Fruit fly (Drosophila melanogaster): ENCODE measurements around the gene Naa30A.

Gene Naa30A

DNA sequence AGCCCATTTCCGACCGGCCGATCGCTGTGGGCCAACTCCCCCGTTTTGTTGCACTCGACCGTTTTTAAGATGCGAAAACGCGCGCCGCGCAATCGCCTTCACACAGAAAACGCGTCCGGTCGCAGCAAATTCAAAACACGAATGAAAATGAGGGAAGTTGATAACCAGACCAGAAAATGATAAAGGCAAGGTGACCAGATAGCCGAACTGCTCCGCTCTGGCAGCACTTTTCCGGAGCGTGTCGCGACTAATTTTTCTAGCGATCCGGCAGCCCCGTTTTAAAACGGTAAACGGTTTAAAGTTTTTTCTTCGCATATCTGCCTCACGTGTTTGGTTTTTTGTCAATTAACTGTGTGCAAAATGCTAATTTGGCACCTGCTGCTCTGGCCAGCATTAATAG is 19.7 kb upstream of the Naa30A start, which contains the start of gene DAAM (continued):
- TF ChIP-seq CG6272 (GFP tag; IDR thresholded peaks at IDR 0.05) = no peak
- peak; percentile 32 for TF ChIP-seq bigmax (GFP tag; optimal IDR thresholded peaks at IDR 0.05)
- TF ChIP-seq Med (GFP tag) = peak; percentile 95
- TF ChIP-seq Awh (GFP tag; IDR thresholded peaks at IDR 0.05) = no peak
- no peak for TF ChIP-seq CG31441 (GFP tag; IDR thresholded peaks at IDR 0.05)
- TF ChIP-seq CG2678 (tag; optimal IDR thresholded peaks at IDR 0.05) = no peak
- TF ChIP-seq CG11695 (GFP tag; IDR thresholded peaks at IDR 0.05) = no peak
- TF ChIP-seq eyg (GFP tag; optimal IDR thresholded peaks at IDR 0.05) = no peak
- TF ChIP-seq knrl (GFP tag; IDR thresholded peaks at IDR 0.05; ENCODE audit: partially characterized antibody) = peak; percentile 54
- peak; percentile 6 for TF ChIP-seq CG17359 (tag; optimal IDR thresholded peaks at IDR 0.05)
- TF ChIP-seq CG10462 (GFP tag; optimal IDR thresholded peaks at IDR 0.05) = no peak
- TF ChIP-seq gt (GFP tag; IDR thresholded peaks at IDR 0.05) = no peak
- no peak for TF ChIP-seq CG17568 (GFP tag; optimal IDR thresholded peaks at IDR 0.05)
- peak; percentile 75 for TF ChIP-seq ci (GFP tag; IDR thresholded peaks at IDR 0.05)
- TF ChIP-seq ind (GFP tag; optimal IDR thresholded peaks at IDR 0.05) = peak; percentile 7
- no peak for TF ChIP-seq CG13123 (GFP tag; optimal IDR thresholded peaks at IDR 0.05)
- no peak for TF ChIP-seq Mes4 (GFP tag; optimal IDR thresholded peaks at IDR 0.05)
- 0 out of 3 replicates have a peak, but pooled peaks have one; percentile 30 for TF ChIP-seq CG6791 (GFP tag; IDR thresholded peaks at IDR 0.05; ENCODE audit: partially characterized antibody)
- no peak for TF ChIP-seq ara (GFP tag; IDR thresholded peaks at IDR 0.05)
- no peak for TF ChIP-seq CG32772 (GFP tag; IDR thresholded peaks at IDR 0.05)
- peak; percentile 35 for TF ChIP-seq Jarid2 (GFP tag; optimal IDR thresholded peaks at IDR 0.05)
- peak; percentile 56 for TF ChIP-seq BEAF-32 (GFP tag; optimal IDR thresholded peaks at IDR 0.05)
- TF ChIP-seq Fer3 (tag; optimal IDR thresholded peaks at IDR 0.05) = no peak
- peak; percentile 45 for TF ChIP-seq jumu (GFP tag; optimal IDR thresholded peaks at IDR 0.05)
- TF ChIP-seq CG10209 (GFP tag; optimal IDR thresholded peaks at IDR 0.05) = peak; percentile 20
- TF ChIP-seq Nf-YA (GFP tag; IDR thresholded peaks at IDR 0.05) = no peak
- TF ChIP-seq dpn (GFP tag; optimal IDR thresholded peaks at IDR 0.05) = peak; percentile 43 to 46
- no peak for TF ChIP-seq cg (GFP tag; optimal IDR thresholded peaks at IDR 0.05)
- TF ChIP-seq CG1233 (GFP tag; optimal IDR thresholded peaks at IDR 0.05) = peak; percentile 9
- TF ChIP-seq stwl (tag; optimal IDR thresholded peaks at IDR 0.05) = peak; percentile 82
- peak; percentile 31 for TF ChIP-seq Dek (tag; optimal IDR thresholded peaks at IDR 0.05)
- no peak for TF ChIP-seq Hr78 (GFP tag; optimal IDR thresholded peaks at IDR 0.05)
- peak; percentile 70 for TF ChIP-seq GATAe (GFP tag; conservative IDR thresholded peaks at IDR 0.05)
- TF ChIP-seq amos (GFP tag; IDR thresholded peaks at IDR 0.05; ENCODE audit: partially characterized antibody) = peak; percentile 63
- no peak for TF ChIP-seq tgo (GFP tag; IDR thresholded peaks at IDR 0.05)
- peak; percentile 53 for TF ChIP-seq E2f1 (GFP tag; IDR thresholded peaks at IDR 0.05)
- TF ChIP-seq NC2α (GFP tag; optimal IDR thresholded peaks at IDR 0.05) = no peak
- peak in 1 of 2 experiments; percentile 41 for TF ChIP-seq insv (GFP tag; optimal IDR thresholded peaks at IDR 0.05)
- TF ChIP-seq da (GFP tag; optimal IDR thresholded peaks at IDR 0.05) = no peak
- no peak for TF ChIP-seq sisA (GFP tag; IDR thresholded peaks at IDR 0.05)
- TF ChIP-seq CG5953 (GFP tag; IDR thresholded peaks at IDR 0.05) = no peak
- no peak for TF ChIP-seq Trl (optimal IDR thresholded peaks at IDR 0.05)
- TF ChIP-seq Trl (GFP tag; optimal IDR thresholded peaks at IDR 0.05) = peak; percentile 3
- no peak for TF ChIP-seq pb (GFP tag; optimal IDR thresholded peaks at IDR 0.05)
- TF ChIP-seq CG11247 (GFP tag; IDR thresholded peaks at IDR 0.05) = 0 out of 2 replicates have a peak, but pooled peaks have one; percentile 27
- TF ChIP-seq tio (GFP tag; optimal IDR thresholded peaks at IDR 0.05) = no peak
- peak; percentile 56 for TF ChIP-seq CG9817 (tag; optimal IDR thresholded peaks at IDR 0.05)
- no peak for TF ChIP-seq sc (optimal IDR thresholded peaks at IDR 0.05)
- TF ChIP-seq sc (GFP tag; optimal IDR thresholded peaks at IDR 0.05) = no peak
- TF ChIP-seq Oaz (GFP tag; IDR thresholded peaks at IDR 0.05) = no peak
- TF ChIP-seq Dip3 (GFP tag; optimal IDR thresholded peaks at IDR 0.05) = peak; percentile 29
- peak; percentile 27; the same call in 1 of the 3 replicates for TF ChIP-seq H15 (GFP tag; IDR thresholded peaks at IDR 0.05)

All from whole organism, embryonic.